Fruit fly (Drosophila melanogaster): ENCODE data around the gene CG5274.

CG5274 gene

dm6 chr3L:20385969-20386370 lies 41.5 kb downstream of the CG5274 start (continued):
- no peak for TF ChIP-seq ro (GFP tag; IDR thresholded peaks at IDR 0.05)
- TF ChIP-seq fd102C (GFP tag; optimal IDR thresholded peaks at IDR 0.05), result no peak
- no peak for TF ChIP-seq CG32767 (GFP tag; IDR thresholded peaks at IDR 0.05)
- TF ChIP-seq Dek (tag; optimal IDR thresholded peaks at IDR 0.05), result peak; percentile 13
- TF ChIP-seq vnd (GFP tag; IDR thresholded peaks at IDR 0.05; ENCODE audit: partially characterized antibody), result no peak
- TF ChIP-seq CG10543 (GFP tag; optimal IDR thresholded peaks at IDR 0.05), result peak; percentile 77
- no peak for TF ChIP-seq CG17359 (tag; optimal IDR thresholded peaks at IDR 0.05)
- TF ChIP-seq CG6854 (GFP tag; optimal IDR thresholded peaks at IDR 0.05), result no peak
- TF ChIP-seq vvl (GFP tag; IDR thresholded peaks at IDR 0.05), result peak; percentile 74
- TF ChIP-seq disco-r (GFP tag; optimal IDR thresholded peaks at IDR 0.05), result no peak
- TF ChIP-seq CG13775 (GFP tag; optimal IDR thresholded peaks at IDR 0.05), result no peak
- peak; percentile 22 for TF ChIP-seq CG6765 (GFP tag; optimal IDR thresholded peaks at IDR 0.05)
- TF ChIP-seq Dp (GFP tag; optimal IDR thresholded peaks at IDR 0.05), result no peak
- no peak for TF ChIP-seq E2f2 (GFP tag; IDR thresholded peaks at IDR 0.05)
- 0 out of 2 replicates have a peak, but pooled peaks have one; percentile 12 for TF ChIP-seq ttk (GFP tag; IDR thresholded peaks at IDR 0.05)
- no peak for TF ChIP-seq sna (GFP tag; IDR thresholded peaks at IDR 0.05; ENCODE audit: partially characterized antibody)
- TF ChIP-seq hkb (optimal IDR thresholded peaks at IDR 0.05), result no peak
- no peak for TF ChIP-seq hkb (GFP tag; IDR thresholded peaks at IDR 0.05)
- no peak for TF ChIP-seq zen (tag; optimal IDR thresholded peaks at IDR 0.05)
- no peak for TF ChIP-seq Usf (GFP tag; optimal IDR thresholded peaks at IDR 0.05)
- TF ChIP-seq wor (GFP tag; IDR thresholded peaks at IDR 0.05), result no peak
- TF ChIP-seq Sry-β (GFP tag; optimal IDR thresholded peaks at IDR 0.05), result no peak
- TF ChIP-seq al (GFP tag; IDR thresholded peaks at IDR 0.05), result no peak
- TF ChIP-seq CG30403 (GFP tag; optimal IDR thresholded peaks at IDR 0.05), result no peak
- peak; percentile 89 for TF ChIP-seq CG5180 (GFP tag; optimal IDR thresholded peaks at IDR 0.05)
- TF ChIP-seq ken (GFP tag; IDR thresholded peaks at IDR 0.05), result no peak
- no peak for TF ChIP-seq CG16863 (GFP tag; optimal IDR thresholded peaks at IDR 0.05)
- 0 out of 2 replicates have a peak, but pooled peaks have one; percentile 15 for TF ChIP-seq Dref (GFP tag; IDR thresholded peaks at IDR 0.05)
- no peak for TF ChIP-seq Mes4 (GFP tag; optimal IDR thresholded peaks at IDR 0.05)
- no peak for TF ChIP-seq bsh (GFP tag; optimal IDR thresholded peaks at IDR 0.05)
- no peak for TF ChIP-seq CG7372 (GFP tag; IDR thresholded peaks at IDR 0.05)
- peak; percentile 51 for TF ChIP-seq B-H2 (GFP tag; optimal IDR thresholded peaks at IDR 0.05)
- TF ChIP-seq CG12071 (GFP tag; optimal IDR thresholded peaks at IDR 0.05), result no peak
- no peak for TF ChIP-seq insv (GFP tag; optimal IDR thresholded peaks at IDR 0.05)
- no peak for TF ChIP-seq fd96Cb (tag; optimal IDR thresholded peaks at IDR 0.05)
- TF ChIP-seq Lhr (GFP tag; optimal IDR thresholded peaks at IDR 0.05), result no peak
- TF ChIP-seq cwo (GFP tag; optimal IDR thresholded peaks at IDR 0.05), result peak; percentile 16
- no peak for TF ChIP-seq sqz (GFP tag; optimal IDR thresholded peaks at IDR 0.05)
- no peak for TF ChIP-seq Kr (GFP tag; optimal IDR thresholded peaks at IDR 0.05)
- no peak for TF ChIP-seq HLHmδ (GFP tag; optimal IDR thresholded peaks at IDR 0.05)
- peak; percentile 38 for TF ChIP-seq lab (GFP tag; optimal IDR thresholded peaks at IDR 0.05)
- TF ChIP-seq vfl (GFP tag; optimal IDR thresholded peaks at IDR 0.05), result no peak
- no peak for TF ChIP-seq ato (GFP tag; IDR thresholded peaks at IDR 0.05; ENCODE audit: partially characterized antibody)
- no peak for TF ChIP-seq bcd (GFP tag; optimal IDR thresholded peaks at IDR 0.05)
- no peak for TF ChIP-seq gfzf (GFP tag; optimal IDR thresholded peaks at IDR 0.05)
- no peak for TF ChIP-seq yki (optimal IDR thresholded peaks at IDR 0.05)
- no peak for TF ChIP-seq Camta (GFP tag; optimal IDR thresholded peaks at IDR 0.05)
- no peak for TF ChIP-seq Pdp1 (GFP tag; optimal IDR thresholded peaks at IDR 0.05)
- no peak for TF ChIP-seq BEAF-32 (GFP tag; optimal IDR thresholded peaks at IDR 0.05)
- 0 out of 2 replicates have a peak, but pooled peaks have one; percentile 14 for TF ChIP-seq ranshi (GFP tag; IDR thresholded peaks at IDR 0.05)
- TF ChIP-seq maf-S (GFP tag; optimal IDR thresholded peaks at IDR 0.05), result no peak

All from whole organism, embryonic.